Fruit fly (Drosophila melanogaster) whole organism, adult: ENCODE data around the gene Rab39.
A peak's percentile ranks its signal among the peaks of the same experiment; 100 is the strongest.

Experiments used
- CG11617 ChIP-seq: fragments of 200-800 bp; sonication (Bioruptor generic); optimal IDR thresholded peaks from 2 replicates; lab custom pipeline; 2017; ENCODE audit warnings: mild to moderate bottlenecking, missing biosample characterization, missing genetic modification reagents, missing genetic modification characterization
- CG12768 ChIP-seq: fragments of 200-800 bp; sonication (Bioruptor generic); optimal IDR thresholded peaks from 2 replicates; lab custom pipeline; 2017; ENCODE audit warnings: missing biosample characterization, missing genetic modification characterization, mild to moderate bottlenecking, moderate library complexity, missing genetic modification reagents
- CG14711 ChIP-seq: fragments of 200-800 bp; sonication (Bioruptor generic); optimal IDR thresholded peaks from 2 replicates; lab custom pipeline; 2018; ENCODE audit warnings: missing biosample characterization, mild to moderate bottlenecking, missing genetic modification characterization, moderate library complexity
- CG1620 ChIP-seq: fragments of 200-800 bp; sonication (Bioruptor generic); optimal IDR thresholded peaks from 2 replicates; lab custom pipeline; 2016; ENCODE audit warnings: missing biosample characterization, missing genetic modification characterization
- CG33017 ChIP-seq: fragments of 200-800 bp; sonication (Bioruptor generic); optimal IDR thresholded peaks from 2 replicates; lab custom pipeline; 2018; ENCODE audit warnings: missing biosample characterization, mild to moderate bottlenecking, missing genetic modification characterization, moderate library complexity
- CG5204 ChIP-seq: fragments of 200-800 bp; sonication (Bioruptor generic); optimal IDR thresholded peaks from 2 replicates; lab custom pipeline; 2016; ENCODE audit warnings: missing biosample characterization, missing genetic modification characterization
- CG7045 ChIP-seq: fragments of 200-800 bp; sonication (Bioruptor generic); optimal IDR thresholded peaks from 2 replicates; lab custom pipeline; 2017; ENCODE audit warnings: missing biosample characterization, mild to moderate bottlenecking, missing genetic modification characterization
- CG7101 ChIP-seq: fragments of 200-800 bp; sonication (Bioruptor generic); optimal IDR thresholded peaks from 2 replicates; lab custom pipeline; 2018; ENCODE audit warnings: missing biosample characterization, mild to moderate bottlenecking, missing genetic modification characterization, moderate library complexity
- Clk ChIP-seq: fragments of 200-800 bp; sonication (Bioruptor generic); optimal IDR thresholded peaks from 2 replicates; lab custom pipeline; 2017; ENCODE audit warnings: missing biosample characterization, missing genetic modification characterization
- Crg-1 ChIP-seq: fragments of 200-800 bp; sonication (Bioruptor generic); optimal IDR thresholded peaks from 2 replicates; lab custom pipeline; 2016; ENCODE audit warnings: missing biosample characterization, missing genetic modification characterization
- Hr96 ChIP-seq: fragments of 200-800 bp; sonication (Bioruptor generic); optimal IDR thresholded peaks from 2 replicates; lab custom pipeline; 2016; ENCODE audit warnings: missing biosample characterization, missing genetic modification characterization
- Mnt ChIP-seq: fragments of 200-800 bp; sonication (Bioruptor generic); optimal IDR thresholded peaks from 2 replicates; lab custom pipeline; 2016; ENCODE audit warnings: missing biosample characterization, mild to moderate bottlenecking, missing genetic modification characterization
- bab1 ChIP-seq: fragments of 200-800 bp; sonication (Bioruptor generic); optimal IDR thresholded peaks from 3 replicates; lab custom pipeline; 2019; ENCODE audit warnings: missing biosample characterization, mild to moderate bottlenecking, missing genetic modification characterization, moderate library complexity
- cic ChIP-seq: fragments of 200-800 bp; sonication (Bioruptor generic); optimal IDR thresholded peaks from 2 replicates; lab custom pipeline; 2017; ENCODE audit warnings: missing biosample characterization, mild to moderate bottlenecking, missing genetic modification characterization, moderate library complexity
- cnc ChIP-seq, 2 experiments: fragments of >200 bp; optimal IDR thresholded peaks; 2 replicates each; lab custom pipeline; 2017
- kay ChIP-seq: fragments of 200-800 bp; sonication (Bioruptor generic); peaks from one replicate; lab custom pipeline; 2016; ENCODE audit warnings: missing biosample characterization, missing genetic modification characterization, borderline replicate concordance
- ovo ChIP-seq: fragments of 200-800 bp; sonication (Bioruptor generic); optimal IDR thresholded peaks from 2 replicates; lab custom pipeline; 2016; ENCODE audit warnings: missing biosample characterization, missing genetic modification characterization
- pad ChIP-seq: fragments of 200-800 bp; sonication (Bioruptor generic); optimal IDR thresholded peaks from 3 replicates; lab custom pipeline; 2017; ENCODE audit warnings: missing biosample characterization, missing genetic modification characterization, mild to moderate bottlenecking, moderate library complexity, missing genetic modification reagents
- tj ChIP-seq: fragments of 200-800 bp; sonication (Bioruptor generic); optimal IDR thresholded peaks from 3 replicates; lab custom pipeline; 2017; ENCODE audit warnings: missing biosample characterization, mild to moderate bottlenecking, missing genetic modification characterization, moderate library complexity
- toe ChIP-seq: fragments of 200-800 bp; sonication (Bioruptor generic); optimal IDR thresholded peaks from 2 replicates; lab custom pipeline; 2016; ENCODE audit warnings: missing biosample characterization, missing genetic modification characterization

The Rab39 gene

DNA sequence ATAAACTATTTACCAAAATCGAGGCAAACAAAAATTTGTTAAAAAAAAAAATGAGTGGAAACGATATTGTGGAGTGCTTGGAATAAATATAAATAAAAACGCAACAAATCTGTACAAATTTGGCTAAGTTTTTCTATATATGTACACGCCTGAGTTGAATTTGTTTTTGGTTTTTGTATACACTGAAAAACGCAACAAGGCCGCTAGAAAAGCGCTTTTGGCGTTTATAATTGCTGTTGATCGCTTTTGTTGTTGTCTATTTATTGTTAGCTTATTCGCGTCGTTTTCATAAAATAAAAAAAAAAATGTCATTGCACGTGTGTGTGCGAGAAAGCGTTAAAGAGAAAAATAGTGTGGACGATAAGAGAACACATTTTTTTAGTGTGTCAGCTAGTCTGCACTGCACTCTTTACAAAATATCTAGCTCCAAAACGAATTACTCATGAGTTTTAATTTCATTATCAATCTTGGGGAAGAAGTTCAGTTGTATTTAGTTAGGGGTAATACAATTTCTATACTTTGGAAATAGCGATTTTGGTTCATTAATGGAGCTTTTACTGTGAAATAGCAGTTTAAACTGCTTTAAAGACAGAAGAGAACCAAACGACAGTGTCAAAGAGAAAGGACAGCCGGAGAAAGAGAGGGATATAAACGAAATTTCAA lies 39.2 kb upstream of the Rab39 start:
- TF ChIP-seq Mnt (GFP tag; lab: Kevin White, UChicago) (peak; percentile 42), kay (GFP tag; lab: Kevin White, UChicago) (peak; percentile 92), tj (peak; percentile 57), bab1 (GFP tag; lab: Kevin White, UChicago) (no peak)

DNA sequence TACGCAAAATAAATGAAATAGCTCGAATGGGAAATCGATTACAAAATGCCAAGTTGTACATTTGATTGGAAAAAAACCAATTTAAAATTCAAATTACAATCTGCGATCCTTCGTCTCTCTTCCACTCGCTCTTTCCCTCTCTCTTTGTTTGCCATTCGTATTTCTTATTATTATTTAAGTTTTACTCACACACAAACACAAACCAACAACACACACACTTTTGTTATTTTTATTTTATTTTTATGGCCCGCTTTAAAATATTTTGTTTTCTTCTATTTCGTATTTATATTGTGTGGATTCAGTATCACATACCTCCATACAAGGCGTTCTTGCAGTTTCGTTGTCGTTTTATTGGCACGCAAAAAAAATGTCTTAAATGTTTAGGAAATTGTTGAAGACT lies 38.6 kb upstream of the Rab39 start:
- TF ChIP-seq bab1 (GFP tag; lab: Kevin White, UChicago) (no peak), kay (GFP tag; lab: Kevin White, UChicago) (peak; percentile 85)

DNA sequence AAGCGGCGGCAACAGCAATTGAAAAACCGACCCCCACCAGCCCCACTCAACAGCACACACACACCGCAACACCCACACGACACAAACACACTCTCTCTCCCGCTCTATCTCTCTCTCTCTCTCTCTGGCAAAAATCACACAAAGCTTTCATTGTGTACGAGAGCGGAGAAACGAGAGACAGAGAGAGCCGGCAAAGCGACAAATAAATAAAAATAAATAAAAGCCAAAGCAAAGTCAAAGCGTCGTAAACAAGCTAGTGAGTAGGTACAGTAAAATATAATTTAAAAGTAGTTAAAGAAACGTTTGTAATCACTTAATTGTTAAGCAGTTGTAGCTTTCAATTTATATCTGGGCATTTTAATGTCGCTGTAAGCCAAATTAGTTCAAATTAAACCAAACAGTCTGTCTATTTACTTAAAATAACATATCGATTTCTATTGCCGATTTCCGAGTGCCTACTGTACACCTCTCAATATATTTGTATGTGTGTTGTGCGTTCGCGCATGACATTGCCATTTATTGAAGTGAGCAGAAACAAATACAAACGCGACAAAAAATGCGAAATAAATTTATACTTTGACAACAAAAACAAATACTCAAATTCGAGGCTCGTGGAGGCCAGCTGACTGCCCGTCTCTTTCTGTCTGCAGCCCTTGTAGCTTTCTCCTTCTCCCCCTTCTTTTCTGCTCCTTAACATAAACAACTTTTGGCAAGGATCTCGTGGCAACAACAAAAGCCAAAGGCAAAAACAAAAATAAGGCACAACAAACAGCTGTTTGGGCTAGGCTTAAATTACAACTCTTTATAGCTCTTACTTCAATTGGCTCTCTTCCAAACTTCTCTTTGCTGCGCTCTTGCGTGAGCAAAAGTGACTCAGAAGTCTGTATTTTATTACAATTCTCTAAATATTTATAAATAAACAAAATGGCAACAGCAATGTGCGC lies 37.7 kb upstream of the Rab39 start:
- TF ChIP-seq cnc (optimal IDR thresholded peaks at IDR 0.05; lab: Kevin White, UChicago) (peak; percentile 61 to 72), bab1 (GFP tag; lab: Kevin White, UChicago) (peak; percentile 98), Crg-1 (peak; percentile 88), CG7045 (peak; percentile 89), CG11617 (GFP tag; lab: Kevin White, UChicago) (peak; percentile 97), tj (peak; percentile 93), toe (GFP tag; lab: Kevin White, UChicago) (peak; percentile 87), Hr96 (GFP tag; lab: Kevin White, UChicago) (peak; percentile 98), pad (GFP tag; lab: Kevin White, UChicago) (peak; percentile 90), CG33017 (tag; lab: Kevin White, UChicago) (peak; percentile 95), kay (GFP tag; lab: Kevin White, UChicago) (peak; percentile 99), ovo (peak; percentile 92), CG1620 (GFP tag; lab: Kevin White, UChicago) (peak; percentile 96), CG14711 (tag; lab: Kevin White, UChicago) (peak; percentile 94), CG7101 (tag; lab: Kevin White, UChicago) (peak; percentile 98), cic (GFP tag; lab: Kevin White, UChicago) (peak; percentile 95), Clk (GFP tag; lab: Kevin White, UChicago) (peak; percentile 88), CG5204 (peak; percentile 94), Mnt (GFP tag; lab: Kevin White, UChicago) (peak; percentile 93), CG12768 (GFP tag; lab: Kevin White, UChicago) (peak; percentile 96)

DNA sequence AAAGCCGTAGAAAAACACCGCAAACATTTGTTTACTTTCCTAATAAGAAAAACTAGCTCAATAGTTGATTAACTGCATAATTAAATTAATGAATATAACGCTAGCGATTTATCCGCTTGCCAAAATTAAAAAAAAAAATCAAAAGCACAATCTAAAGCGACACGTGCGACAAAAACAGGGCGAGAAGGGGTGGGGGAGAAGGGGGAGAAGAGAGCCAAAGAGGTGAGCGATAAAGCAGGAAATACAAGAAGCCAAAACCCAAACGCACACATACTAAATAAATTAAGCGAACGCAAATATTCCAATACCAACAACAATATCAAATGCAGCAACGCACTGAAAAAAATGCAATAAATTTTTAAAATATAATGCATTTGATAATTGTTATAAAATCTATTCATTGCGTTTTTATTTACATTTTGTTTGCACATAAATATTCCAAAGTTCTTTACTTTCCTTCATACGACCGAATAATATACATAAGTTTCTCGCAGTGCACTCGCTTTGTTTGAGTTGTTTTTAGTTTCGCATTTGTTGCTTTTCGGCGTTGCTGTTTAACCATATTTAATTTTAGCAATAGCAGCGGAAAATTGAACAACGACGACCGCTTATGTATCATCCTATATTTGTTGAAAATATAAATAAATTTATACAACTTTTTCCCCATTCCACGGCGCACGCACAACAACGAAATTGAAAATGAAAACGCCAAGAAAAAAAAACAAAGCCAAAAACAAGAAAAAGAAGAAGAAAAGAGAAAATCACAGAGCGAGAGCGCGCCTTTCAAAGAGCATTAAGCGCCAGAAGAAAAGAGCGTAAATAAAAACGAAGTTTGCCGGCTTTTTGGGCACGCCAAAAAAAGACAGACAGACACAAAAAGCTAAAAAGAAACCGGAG lies 36.5 kb upstream of the Rab39 start:
- peak; percentile 84 for TF ChIP-seq CG5204
- TF ChIP-seq tj: peak; percentile 99
- TF ChIP-seq kay (GFP tag; lab: Kevin White, UChicago): peak; percentile 61
- peak; percentile 98 for TF ChIP-seq CG1620 (GFP tag; lab: Kevin White, UChicago)
- TF ChIP-seq bab1 (GFP tag; lab: Kevin White, UChicago): peak; percentile 99
- peak; percentile 85 for TF ChIP-seq ovo
- TF ChIP-seq CG12768 (GFP tag; lab: Kevin White, UChicago): peak; percentile 88
- TF ChIP-seq pad (GFP tag; lab: Kevin White, UChicago): peak; percentile 90
- peak; percentile 93 for TF ChIP-seq Hr96 (GFP tag; lab: Kevin White, UChicago)
- peak; percentile 90 for TF ChIP-seq CG33017 (tag; lab: Kevin White, UChicago)
- TF ChIP-seq Crg-1: peak; percentile 95
- TF ChIP-seq toe (GFP tag; lab: Kevin White, UChicago): peak; percentile 71
- TF ChIP-seq CG11617 (GFP tag; lab: Kevin White, UChicago): peak; percentile 98
- TF ChIP-seq CG7101 (tag; lab: Kevin White, UChicago): peak; percentile 98
- TF ChIP-seq cnc (optimal IDR thresholded peaks at IDR 0.05; lab: Kevin White, UChicago): no peak
- TF ChIP-seq cic (GFP tag; lab: Kevin White, UChicago): peak; percentile 74
- TF ChIP-seq Mnt (GFP tag; lab: Kevin White, UChicago): peak; percentile 88
- TF ChIP-seq Clk (GFP tag; lab: Kevin White, UChicago): peak; percentile 81
- peak; percentile 92 for TF ChIP-seq CG7045
- TF ChIP-seq CG14711 (tag; lab: Kevin White, UChicago): peak; percentile 96

DNA sequence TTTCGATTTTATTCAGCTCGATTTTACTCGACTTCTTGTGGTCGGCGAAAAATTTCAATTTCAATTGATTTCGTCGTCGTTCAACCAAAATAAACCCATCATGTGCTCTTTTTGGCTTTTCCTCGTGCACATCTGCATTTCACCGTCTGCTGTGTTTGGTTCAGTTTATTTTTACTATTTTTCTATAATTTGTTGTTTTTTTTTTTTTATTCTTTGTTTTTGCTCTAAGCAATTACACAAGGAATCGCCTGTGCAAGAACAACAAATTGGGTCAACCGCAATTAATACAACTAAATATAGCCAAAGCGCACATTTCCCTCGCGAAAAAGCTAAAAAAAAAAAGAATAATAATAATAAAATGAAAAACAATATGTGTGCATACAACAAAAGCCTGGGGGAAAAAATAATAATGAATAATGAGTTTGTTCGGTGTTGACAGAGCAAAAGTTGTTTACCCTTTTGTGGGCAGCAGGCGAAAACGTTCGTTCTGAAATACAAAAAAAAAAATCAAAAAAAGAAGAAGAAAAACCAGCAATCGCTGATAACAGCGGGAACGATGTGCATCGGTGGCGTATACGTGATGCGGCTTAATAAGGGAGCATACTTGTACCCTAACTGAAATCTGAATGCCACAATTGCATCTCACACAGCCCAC lies 35.0 kb upstream of the Rab39 start:
- TF ChIP-seq Crg-1 (no peak), ovo (peak; percentile 29), cic (GFP tag; lab: Kevin White, UChicago) (peak; percentile 62), Mnt (GFP tag; lab: Kevin White, UChicago) (peak; percentile 36), tj (peak; percentile 62), kay (GFP tag; lab: Kevin White, UChicago) (peak; percentile 93), CG7101 (tag; lab: Kevin White, UChicago) (no peak)
